Worm (Caenorhabditis elegans): ENCODE results near the gene abu-6.

The abu-6 gene

ce11 chrV:5161792-5162191, at the start of gene abu-6:
Gene abu-6, minus strand, starts transcription at chrV:5161892.
- TF ChIP-seq lin-39 (tag; optimal IDR thresholded peaks at IDR 0.05) (no peak), skn-1 (tag; optimal IDR thresholded peaks at IDR 0.05) (no peak), unc-55 (GFP tag; optimal IDR thresholded peaks at IDR 0.05) (no peak), lin-13 (GFP tag; optimal IDR thresholded peaks at IDR 0.05) (no peak), ama-1 (optimal IDR thresholded peaks at IDR 0.05) (no peak), snpc-4 (tag; optimal IDR thresholded peaks at IDR 0.05) (no peak), ztf-1 (GFP tag; conservative IDR thresholded peaks at IDR 0.05) (no peak), ZK546.5 (tag; optimal IDR thresholded peaks at IDR 0.05) (no peak), gmeb-1 (tag; optimal IDR thresholded peaks at IDR 0.05) (no peak)

ce11 chrV:5204127-5204526, 42.4 kb upstream of the abu-6 start, which contains the start of gene ttc-37:
Gene ttc-37, plus strand, starts transcription at chrV:5204475.
- TF ChIP-seq egl-27 (tag; optimal IDR thresholded peaks at IDR 0.05) (peak; percentile 13), unc-55 (GFP tag; optimal IDR thresholded peaks at IDR 0.05) (peak; percentile 89), nhr-25 (tag; optimal IDR thresholded peaks at IDR 0.05) (peak; percentile 36), nhr-23 (tag; optimal IDR thresholded peaks at IDR 0.05) (no peak), fos-1 (tag; optimal IDR thresholded peaks at IDR 0.05) (peak; percentile 17), nhr-129 (tag; optimal IDR thresholded peaks at IDR 0.05) (peak; percentile 22), gmeb-1 (tag; optimal IDR thresholded peaks at IDR 0.05) (peak; percentile 99), dmd-4 (tag; optimal IDR thresholded peaks at IDR 0.05) (no peak), lin-13 (GFP tag; optimal IDR thresholded peaks at IDR 0.05) (peak; percentile 6), sem-4 (tag; optimal IDR thresholded peaks at IDR 0.05) (no peak), crh-2 (tag; optimal IDR thresholded peaks at IDR 0.05) (peak; percentile 55), lsy-2 (tag; optimal IDR thresholded peaks at IDR 0.05) (peak; percentile 33 to 82), C34F6.9 (tag; optimal IDR thresholded peaks at IDR 0.05) (peak; percentile 79), sma-3 (GFP tag; optimal IDR thresholded peaks at IDR 0.05) (peak; percentile 54), unc-62 (GFP tag; optimal IDR thresholded peaks at IDR 0.05) (no peak), ztf-4 (tag; optimal IDR thresholded peaks at IDR 0.05) (no peak), F13H6.1 (tag; optimal IDR thresholded peaks at IDR 0.05) (peak; percentile 53), alr-1 (tag; optimal IDR thresholded peaks at IDR 0.05) (no peak)

- no peak for TF ChIP-seq nhr-21 (tag; optimal IDR thresholded peaks at IDR 0.05)
- TF ChIP-seq ceh-16 (tag; optimal IDR thresholded peaks at IDR 0.05), result no peak
- no peak for TF ChIP-seq alr-1 (tag; optimal IDR thresholded peaks at IDR 0.05)
- TF ChIP-seq unc-55 (GFP tag; optimal IDR thresholded peaks at IDR 0.05), result no peak
- TF ChIP-seq gmeb-1 (tag; optimal IDR thresholded peaks at IDR 0.05), result no peak
- TF ChIP-seq lin-39 (tag; optimal IDR thresholded peaks at IDR 0.05), result no peak
- TF ChIP-seq ztf-4 (tag; optimal IDR thresholded peaks at IDR 0.05), result no peak
- no peak for TF ChIP-seq blmp-1 (tag; optimal IDR thresholded peaks at IDR 0.05; ENCODE audit: insufficient read depth)
- TF ChIP-seq unc-39 (tag; optimal IDR thresholded peaks at IDR 0.05), result no peak
- no peak for TF ChIP-seq nhr-11 (tag; optimal IDR thresholded peaks at IDR 0.05)
- no peak for TF ChIP-seq egl-27 (tag; optimal IDR thresholded peaks at IDR 0.05)
- TF ChIP-seq ama-1 (optimal IDR thresholded peaks at IDR 0.05), result no peak
- no peak for TF ChIP-seq C34F6.9 (tag; optimal IDR thresholded peaks at IDR 0.05)
- no peak for TF ChIP-seq sem-4 (tag; optimal IDR thresholded peaks at IDR 0.05)
- no peak for TF ChIP-seq dmd-4 (tag; optimal IDR thresholded peaks at IDR 0.05)
- no peak for TF ChIP-seq nhr-12 (tag; optimal IDR thresholded peaks at IDR 0.05)
- TF ChIP-seq mab-5 (tag; optimal IDR thresholded peaks at IDR 0.05), result no peak
- no peak for TF ChIP-seq crh-2 (tag; optimal IDR thresholded peaks at IDR 0.05)
- no peak for TF ChIP-seq R02D3.7 (tag; optimal IDR thresholded peaks at IDR 0.05)
These were observed 42.0 kb upstream of the abu-6 start for ce11 chrV:5203643-5204042.

DNA sequence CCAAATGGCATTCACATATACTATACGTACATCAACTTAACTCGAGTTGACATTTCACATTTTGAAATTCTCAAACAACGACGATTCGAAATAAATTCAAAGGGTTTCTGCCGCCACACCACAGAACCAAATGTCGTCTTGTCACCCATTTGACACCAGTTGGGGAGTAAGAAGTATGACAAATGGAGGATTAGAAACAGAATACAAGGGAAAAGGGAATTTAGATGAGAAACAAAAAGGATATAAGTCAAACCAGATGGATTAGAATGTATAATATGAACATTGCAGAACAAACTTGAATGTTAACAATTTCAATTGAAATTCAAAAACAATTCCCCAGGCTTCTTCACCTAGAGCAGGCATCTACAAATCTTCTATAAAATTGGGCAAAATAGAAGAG, 40.0 kb upstream of the abu-6 start:
- TF ChIP-seq lsy-2 (tag; optimal IDR thresholded peaks at IDR 0.05) (no peak), mab-5 (tag; optimal IDR thresholded peaks at IDR 0.05) (peak; percentile 22)

ce11 chrV:5200188-5200587, 38.5 kb upstream of the abu-6 start:
- TF ChIP-seq unc-55 (GFP tag; optimal IDR thresholded peaks at IDR 0.05) (no peak), sma-9 (GFP tag; optimal IDR thresholded peaks at IDR 0.05) (peak; percentile 41), sma-9 (tag; optimal IDR thresholded peaks at IDR 0.05) (no peak)

ce11 chrV:5198240-5198639, 36.5 kb upstream of the abu-6 start, which contains the start of gene Y47A7.2:
Gene Y47A7.2, minus strand, starts transcription at chrV:5198340.
- no peak for TF ChIP-seq sma-3 (GFP tag; optimal IDR thresholded peaks at IDR 0.05)
- TF ChIP-seq nhr-129 (tag; optimal IDR thresholded peaks at IDR 0.05), result no peak
- no peak for TF ChIP-seq dmd-4 (tag; optimal IDR thresholded peaks at IDR 0.05)
- no peak for TF ChIP-seq nhr-12 (tag; optimal IDR thresholded peaks at IDR 0.05)
- TF ChIP-seq ceh-16 (tag; optimal IDR thresholded peaks at IDR 0.05), result no peak
- TF ChIP-seq mdl-1 (tag; optimal IDR thresholded peaks at IDR 0.05), result no peak
- TF ChIP-seq nhr-21 (tag; optimal IDR thresholded peaks at IDR 0.05), result no peak
- no peak for TF ChIP-seq ztf-11 (tag; optimal IDR thresholded peaks at IDR 0.05)
- TF ChIP-seq mbf-1 (tag; optimal IDR thresholded peaks at IDR 0.05), result no peak
- TF ChIP-seq lin-13 (GFP tag; optimal IDR thresholded peaks at IDR 0.05), result no peak
- TF ChIP-seq ceh-82 (tag; optimal IDR thresholded peaks at IDR 0.05), result no peak
- TF ChIP-seq ztf-1 (GFP tag; conservative IDR thresholded peaks at IDR 0.05), result no peak
- no peak for TF ChIP-seq skn-1 (tag; optimal IDR thresholded peaks at IDR 0.05)
- no peak for TF ChIP-seq blmp-1 (tag; optimal IDR thresholded peaks at IDR 0.05; ENCODE audit: insufficient read depth)
- no peak for TF ChIP-seq crh-2 (tag; optimal IDR thresholded peaks at IDR 0.05)

All from whole organism, L2 larva.